Worm (Caenorhabditis elegans): ENCODE data around the gene gpch-1.

DNA sequence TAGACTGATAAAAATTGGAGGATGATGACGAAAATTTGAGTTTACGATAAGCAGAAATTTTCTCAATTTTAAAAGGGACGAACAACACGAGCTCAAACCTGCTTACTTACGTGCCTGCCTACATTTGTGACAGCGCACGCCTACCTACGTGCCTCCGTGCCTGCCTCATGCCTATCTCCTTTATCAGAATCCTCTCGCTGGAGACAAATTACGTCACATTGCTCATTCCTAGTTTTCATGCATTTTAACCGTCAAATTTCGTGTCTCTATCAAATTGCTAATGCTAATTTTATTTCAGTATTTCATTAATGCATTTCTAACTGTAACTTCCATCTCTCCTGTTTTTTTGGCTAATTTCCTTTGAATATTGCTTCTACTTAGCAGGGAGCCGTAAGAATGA is 27.0 kb upstream of the gpch-1 start, which contains the start of gene pals-27:
- TF ChIP-seq klf-2 (GFP tag; conservative IDR thresholded peaks at IDR 0.05) (no peak), flt-1 (GFP tag; IDR thresholded peaks at IDR 0.05) (no peak), cog-1 (tag; optimal IDR thresholded peaks at IDR 0.05) (no peak), ref-1 (GFP tag; conservative IDR thresholded peaks at IDR 0.05) (no peak), ztf-23 (GFP tag; IDR thresholded peaks at IDR 0.05) (no peak), med-1 (GFP tag; optimal IDR thresholded peaks at IDR 0.05; ENCODE audit: insufficient read depth) (no peak), T22C8.4 (GFP tag; IDR thresholded peaks at IDR 0.05) (no peak), ztf-29 (GFP tag; IDR thresholded peaks at IDR 0.05) (no peak)
